Worm (Caenorhabditis elegans): ENCODE data around the gene obr-3.

Gene obr-3

ce11 chrX:13775508-13775907, 34.2 kb downstream of the obr-3 start:
- TF ChIP-seq ama-1 (optimal IDR thresholded peaks at IDR 0.05) (peak; percentile 12), lin-39 (tag; optimal IDR thresholded peaks at IDR 0.05) (no peak)

DNA sequence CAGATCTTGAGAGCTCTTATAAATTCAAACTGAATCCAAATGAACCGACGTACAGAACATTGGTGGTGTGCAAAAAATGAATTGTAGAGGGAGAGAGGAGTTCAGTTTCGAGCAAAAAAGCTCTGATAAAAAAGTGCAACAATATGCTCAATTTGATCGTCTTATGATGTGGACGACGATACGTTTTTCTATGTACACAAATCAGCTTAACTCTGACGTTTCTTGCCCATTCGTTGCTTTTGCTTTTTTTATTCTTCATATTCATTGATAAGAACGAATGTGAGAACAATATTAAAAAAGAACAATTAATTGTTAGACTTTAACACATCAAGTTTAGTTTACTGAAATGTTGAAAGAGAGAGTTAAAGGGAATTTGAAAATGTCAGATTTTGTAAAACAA, 35.5 kb downstream of the obr-3 start:
- TF ChIP-seq nhr-23 (tag; optimal IDR thresholded peaks at IDR 0.05): no peak
- TF ChIP-seq sma-9 (GFP tag; optimal IDR thresholded peaks at IDR 0.05): peak; percentile 35
- TF ChIP-seq sma-9 (tag; optimal IDR thresholded peaks at IDR 0.05): no peak
- peak; percentile 50 for TF ChIP-seq fos-1 (tag; optimal IDR thresholded peaks at IDR 0.05)
- no peak for TF ChIP-seq nhr-6 (tag; optimal IDR thresholded peaks at IDR 0.05)

- TF ChIP-seq zag-1 (tag; optimal IDR thresholded peaks at IDR 0.05): no peak
- TF ChIP-seq sma-9 (GFP tag; optimal IDR thresholded peaks at IDR 0.05): peak; percentile 41
- no peak for TF ChIP-seq sma-9 (tag; optimal IDR thresholded peaks at IDR 0.05)
- no peak for TF ChIP-seq sem-4 (tag; optimal IDR thresholded peaks at IDR 0.05)
- no peak for TF ChIP-seq ceh-16 (tag; optimal IDR thresholded peaks at IDR 0.05)
- TF ChIP-seq nhr-12 (tag; optimal IDR thresholded peaks at IDR 0.05): no peak
- TF ChIP-seq peb-1 (tag; optimal IDR thresholded peaks at IDR 0.05): no peak
- no peak for TF ChIP-seq unc-62 (GFP tag; optimal IDR thresholded peaks at IDR 0.05)
- peak; percentile 78 for TF ChIP-seq fos-1 (tag; optimal IDR thresholded peaks at IDR 0.05)
- no peak for TF ChIP-seq mbf-1 (tag; optimal IDR thresholded peaks at IDR 0.05)
- no peak for TF ChIP-seq nhr-10 (tag; optimal IDR thresholded peaks at IDR 0.05)
- TF ChIP-seq skn-1 (tag; optimal IDR thresholded peaks at IDR 0.05): peak; percentile 51
- TF ChIP-seq ztf-11 (tag; optimal IDR thresholded peaks at IDR 0.05): no peak
- no peak for TF ChIP-seq ztf-4 (tag; optimal IDR thresholded peaks at IDR 0.05)
- no peak for TF ChIP-seq nhr-6 (tag; optimal IDR thresholded peaks at IDR 0.05)
- no peak for TF ChIP-seq gmeb-1 (tag; optimal IDR thresholded peaks at IDR 0.05)
- TF ChIP-seq Y55F3AM.14 (GFP tag; optimal IDR thresholded peaks at IDR 0.05): no peak
- no peak for TF ChIP-seq elt-1 (tag; optimal IDR thresholded peaks at IDR 0.05)
- peak; percentile 48 for TF ChIP-seq crh-2 (tag; optimal IDR thresholded peaks at IDR 0.05)
- no peak for TF ChIP-seq ama-1 (optimal IDR thresholded peaks at IDR 0.05)
- TF ChIP-seq aly-2 (tag; optimal IDR thresholded peaks at IDR 0.05): no peak
- TF ChIP-seq ZK546.5 (tag; optimal IDR thresholded peaks at IDR 0.05): no peak
These were observed 36.9 kb downstream of the obr-3 start for ce11 chrX:13772734-13773133.

DNA sequence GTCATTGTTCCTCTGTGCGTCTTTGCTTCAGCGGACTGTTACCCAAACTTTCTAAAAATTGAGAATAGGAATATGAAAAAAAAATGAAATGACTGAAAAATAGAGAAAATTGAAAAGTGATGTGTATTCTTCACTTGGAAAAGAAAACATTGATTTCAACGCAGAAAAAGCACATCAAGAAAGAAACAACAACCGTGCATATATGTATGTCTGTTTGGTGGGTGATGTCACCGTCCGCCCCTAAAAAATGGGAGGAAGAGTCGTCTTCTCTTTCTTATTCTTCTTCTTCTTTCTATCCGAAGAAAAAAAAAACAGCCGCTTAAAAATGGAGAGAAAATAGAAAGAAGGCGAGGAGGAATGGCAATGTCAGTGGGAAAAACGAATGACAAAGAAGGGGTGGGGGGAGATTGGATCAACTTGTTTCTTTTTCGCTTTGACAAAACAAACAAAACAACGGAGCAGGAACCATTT, 39.1 kb downstream of the obr-3 start, which contains the start of gene nkb-3:
Gene nkb-3, minus strand, starts transcription at position 51 of the 471 bp plus-strand sequence.
- TF ChIP-seq unc-55 (GFP tag; optimal IDR thresholded peaks at IDR 0.05) (peak; percentile 34), ZK546.5 (tag; optimal IDR thresholded peaks at IDR 0.05) (no peak), sem-4 (tag; optimal IDR thresholded peaks at IDR 0.05) (no peak), ama-1 (optimal IDR thresholded peaks at IDR 0.05) (peak; percentile 16)

DNA sequence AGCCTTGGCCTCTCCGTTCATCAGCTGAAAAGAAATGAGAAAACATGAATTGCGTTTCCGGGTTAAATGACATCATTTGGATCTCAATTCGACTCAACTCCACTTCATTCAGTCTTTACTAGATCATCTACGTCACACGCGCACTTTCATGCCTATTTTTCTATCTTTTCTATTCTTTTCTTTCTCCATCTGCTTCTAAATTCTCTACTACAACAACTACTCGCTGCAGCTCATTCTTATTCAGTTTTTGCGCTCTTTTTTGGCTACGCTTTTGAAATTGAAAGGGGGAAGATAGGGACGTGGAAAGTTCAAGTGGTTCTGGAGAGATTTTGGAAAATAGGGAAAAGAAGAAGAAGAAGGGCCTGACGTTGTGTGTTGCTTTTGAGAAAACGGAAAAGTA, 41.1 kb downstream of the obr-3 start:
- TF ChIP-seq nhr-129 (tag; optimal IDR thresholded peaks at IDR 0.05) (peak; percentile 35), blmp-1 (tag; optimal IDR thresholded peaks at IDR 0.05; ENCODE audit: insufficient read depth) (no peak), lsy-2 (tag; optimal IDR thresholded peaks at IDR 0.05) (peak; percentile 17 to 72), mdl-1 (tag; optimal IDR thresholded peaks at IDR 0.05) (peak in 1 of 2 experiments; percentile 42), Y55F3AM.14 (GFP tag; optimal IDR thresholded peaks at IDR 0.05) (peak; percentile 37), C34F6.9 (tag; optimal IDR thresholded peaks at IDR 0.05) (peak; percentile 65), unc-55 (GFP tag; optimal IDR thresholded peaks at IDR 0.05) (peak; percentile 95), nhr-21 (tag; optimal IDR thresholded peaks at IDR 0.05) (peak; percentile 50), unc-39 (tag; optimal IDR thresholded peaks at IDR 0.05) (no peak), crh-2 (tag; optimal IDR thresholded peaks at IDR 0.05) (peak; percentile 84), ztf-4 (tag; optimal IDR thresholded peaks at IDR 0.05) (peak; percentile 47), F13H6.1 (tag; optimal IDR thresholded peaks at IDR 0.05) (peak; percentile 48), zag-1 (tag; optimal IDR thresholded peaks at IDR 0.05) (peak; percentile 80), nhr-6 (tag; optimal IDR thresholded peaks at IDR 0.05) (peak; percentile 54), sma-9 (GFP tag; optimal IDR thresholded peaks at IDR 0.05) (peak; percentile 80), sma-9 (tag; optimal IDR thresholded peaks at IDR 0.05) (no peak), ama-1 (optimal IDR thresholded peaks at IDR 0.05) (peak; percentile 27), snpc-4 (tag; optimal IDR thresholded peaks at IDR 0.05) (no peak), lin-13 (GFP tag; optimal IDR thresholded peaks at IDR 0.05) (peak; percentile 36), lin-11 (tag; optimal IDR thresholded peaks at IDR 0.05) (peak; percentile 29), sem-4 (tag; optimal IDR thresholded peaks at IDR 0.05) (peak; percentile 14), egl-27 (tag; optimal IDR thresholded peaks at IDR 0.05) (peak; percentile 71), elt-3 (tag; optimal IDR thresholded peaks at IDR 0.05) (no peak), ceh-16 (tag; optimal IDR thresholded peaks at IDR 0.05) (no peak), nhr-25 (tag; optimal IDR thresholded peaks at IDR 0.05) (no peak)
